Worm (Caenorhabditis elegans): ENCODE results near the gene apc-17.

The apc-17 gene

ce11 chrII:11125059-11125594 is 17.2 kb downstream of the apc-17 start (continued):
- TF ChIP-seq ceh-100 (GFP tag; IDR thresholded peaks at IDR 0.05) (no peak), rcor-1 (GFP tag; IDR thresholded peaks at IDR 0.05) (peak; percentile 38), T26A5.8 (tag; optimal IDR thresholded peaks at IDR 0.05) (no peak), mcd-1 (GFP tag; IDR thresholded peaks at IDR 0.05) (peak; percentile 32; the same call in 1 of the 2 replicates), somi-1 (GFP tag; optimal IDR thresholded peaks at IDR 0.05) (no peak), F57C9.4 (tag; optimal IDR thresholded peaks at IDR 0.05) (no peak), lir-1 (GFP tag; conservative IDR thresholded peaks at IDR 0.05) (no peak), sdz-38 (tag; optimal IDR thresholded peaks at IDR 0.05) (no peak), lin-54 (GFP tag; optimal IDR thresholded peaks at IDR 0.05) (peak; percentile 64), akir-1 (GFP tag; optimal IDR thresholded peaks at IDR 0.05) (no peak), let-526 (GFP tag; IDR thresholded peaks at IDR 0.05) (no peak), dpl-1 (GFP tag; optimal IDR thresholded peaks at IDR 0.05) (no peak), athp-1 (tag; optimal IDR thresholded peaks at IDR 0.05) (peak; percentile 25), dpff-1 (tag; optimal IDR thresholded peaks at IDR 0.05) (no peak), F33H1.4 (GFP tag; IDR thresholded peaks at IDR 0.05) (peak; percentile 36; the same call in 1 of the 2 replicates), rec-8 (tag; optimal IDR thresholded peaks at IDR 0.05) (no peak), efl-1 (GFP tag; optimal IDR thresholded peaks at IDR 0.05) (no peak), F49E8.2 (tag; optimal IDR thresholded peaks at IDR 0.05; ENCODE audit: insufficient read depth) (no peak), hmg-1.2 (GFP tag; IDR thresholded peaks at IDR 0.05) (no peak), nfya-1 (tag; optimal IDR thresholded peaks at IDR 0.05; ENCODE audit: borderline replicate concordance, insufficient read depth) (no peak), ceh-91 (GFP tag; IDR thresholded peaks at IDR 0.05) (no peak), B0019.2 (GFP tag; conservative IDR thresholded peaks at IDR 0.05) (no peak), nfya-2 (GFP tag; IDR thresholded peaks at IDR 0.05) (no peak), ztf-3 (GFP tag; optimal IDR thresholded peaks at IDR 0.05) (no peak), egrh-3 (GFP tag; IDR thresholded peaks at IDR 0.05) (no peak), Y95B8A.8 (GFP tag; IDR thresholded peaks at IDR 0.05) (0 out of 2 replicates have a peak, but pooled peaks have one; percentile 24), ztf-6 (GFP tag; IDR thresholded peaks at IDR 0.05) (no peak), nhr-179 (tag; optimal IDR thresholded peaks at IDR 0.05) (no peak), tbp1 (GFP tag; optimal IDR thresholded peaks at IDR 0.05) (no peak), C17E4.6 (GFP tag; IDR thresholded peaks at IDR 0.05) (no peak), lsy-27 (tag; optimal IDR thresholded peaks at IDR 0.05; ENCODE audit: borderline replicate concordance, insufficient read depth) (no peak), F37B4.10 (GFP tag; IDR thresholded peaks at IDR 0.05) (no peak), snpc-3.4 (tag; optimal IDR thresholded peaks at IDR 0.05) (no peak)

DNA sequence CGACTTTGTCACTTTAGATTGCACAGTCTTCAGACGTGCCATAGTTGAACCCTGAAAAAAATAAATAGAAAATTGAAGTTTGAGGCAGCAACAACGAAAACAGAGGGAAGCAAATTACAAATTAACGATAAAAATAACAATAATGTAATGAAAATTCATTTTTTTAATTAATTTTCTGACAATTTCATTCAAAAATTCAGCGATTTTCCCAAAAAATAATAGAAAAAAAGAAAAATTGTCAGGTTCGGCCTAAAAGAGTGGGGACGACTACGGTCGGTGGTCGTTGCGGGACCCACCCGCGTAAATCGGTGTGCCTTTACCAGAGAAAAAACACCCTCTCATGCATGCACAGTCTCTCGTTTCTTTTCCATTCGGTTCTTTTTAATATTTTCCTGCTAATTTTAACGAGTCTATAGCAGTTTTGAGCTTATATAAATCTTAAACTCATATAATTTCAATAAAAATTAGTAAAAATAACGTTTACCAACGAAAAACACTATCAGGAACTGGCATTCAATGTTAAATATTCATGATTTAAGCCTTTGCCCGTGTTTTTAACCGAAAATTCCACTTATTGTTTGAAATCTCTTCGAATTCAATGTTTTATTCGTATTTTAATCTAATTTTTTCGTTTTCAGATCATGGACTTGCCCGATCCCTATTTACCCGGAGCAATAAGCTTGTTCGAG is 18.5 kb downstream of the apc-17 start, which contains the start of the genes rps-9 and lsm-1:
Gene rps-9, minus strand, starts transcription at position 51 of the 689 bp plus-strand sequence.
Gene lsm-1, plus strand, starts transcription at position 639 of the 689 bp plus-strand sequence.
- no peak for TF ChIP-seq madf-10 (tag; optimal IDR thresholded peaks at IDR 0.05)
- TF ChIP-seq unc-130 (GFP tag; optimal IDR thresholded peaks at IDR 0.05): no peak
- no peak for TF ChIP-seq pha-4 (tag; optimal IDR thresholded peaks at IDR 0.05)
- no peak for TF ChIP-seq dpff-1 (tag; optimal IDR thresholded peaks at IDR 0.05)
- TF ChIP-seq T26A5.8 (tag; optimal IDR thresholded peaks at IDR 0.05): no peak
- TF ChIP-seq ceh-79 (tag; optimal IDR thresholded peaks at IDR 0.05): no peak
- peak; percentile 41 for TF ChIP-seq ZK185.1 (tag; optimal IDR thresholded peaks at IDR 0.05; ENCODE audit: poor library complexity, severe bottlenecking)
- TF ChIP-seq tbp1 (GFP tag; optimal IDR thresholded peaks at IDR 0.05): peak; percentile 36
- TF ChIP-seq lin-35 (GFP tag; optimal IDR thresholded peaks at IDR 0.05): peak in 1 of 3 experiments; percentile 31
- TF ChIP-seq ztf-28 (GFP tag; IDR thresholded peaks at IDR 0.05): no peak
- TF ChIP-seq F37B4.10 (GFP tag; IDR thresholded peaks at IDR 0.05): no peak
- no peak for TF ChIP-seq attf-3 (GFP tag; conservative IDR thresholded peaks at IDR 0.05)
- TF ChIP-seq ztf-18 (tag; optimal IDR thresholded peaks at IDR 0.05): no peak
- no peak for TF ChIP-seq attf-6 (GFP tag; IDR thresholded peaks at IDR 0.05)
- TF ChIP-seq rpc-1 (optimal IDR thresholded peaks at IDR 0.05): no peak
- no peak for TF ChIP-seq rpc-1 (tag; optimal IDR thresholded peaks at IDR 0.05)
- no peak for TF ChIP-seq Y53F4B.3 (GFP tag; IDR thresholded peaks at IDR 0.05)
- no peak for TF ChIP-seq xnd-1 (tag; optimal IDR thresholded peaks at IDR 0.05)
- peak; percentile 97 for TF ChIP-seq hmg-1.2 (GFP tag; IDR thresholded peaks at IDR 0.05)
- no peak for TF ChIP-seq nhr-27 (tag; optimal IDR thresholded peaks at IDR 0.05)

All from whole organism, young adult.